Worm (Caenorhabditis elegans): Measurements from ENCODE around the gene srh-149.
A peak's percentile ranks its signal among the peaks of the same experiment; 100 is the strongest.

srh-149 gene

DNA sequence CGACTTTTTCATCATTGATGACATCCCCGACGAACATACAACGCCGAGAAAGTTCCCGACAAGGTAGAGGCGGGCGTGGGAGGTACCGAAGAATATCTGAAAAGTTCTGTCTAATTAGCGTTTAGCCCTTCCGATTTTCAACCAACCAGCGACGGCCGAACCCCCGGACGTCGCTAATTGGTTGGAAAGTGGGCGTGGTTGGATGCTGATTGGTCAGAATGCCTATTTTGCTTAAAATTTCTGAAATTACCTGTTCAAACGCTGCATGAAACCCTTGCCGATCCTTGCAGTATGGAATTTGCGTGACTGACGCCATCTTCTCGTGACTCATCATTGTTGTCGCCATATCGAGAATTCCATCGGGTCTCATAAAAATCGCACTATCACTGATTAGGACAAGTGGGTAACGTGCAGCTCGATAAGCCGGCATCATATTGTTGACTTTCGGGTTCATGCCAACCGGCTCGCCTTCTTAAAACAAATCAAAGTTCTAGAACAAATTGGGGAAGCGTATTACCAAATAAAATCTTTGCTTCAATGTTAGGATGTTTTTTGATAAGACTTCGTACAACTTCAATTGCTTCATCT lies 46.8 kb upstream of the srh-149 start (continued):
- TF ChIP-seq lin-15B (tag; optimal IDR thresholded peaks at IDR 0.05) (no peak), mdt-29 (GFP tag; IDR thresholded peaks at IDR 0.05) (no peak), mes-2 (tag; optimal IDR thresholded peaks at IDR 0.05; ENCODE audit: poor library complexity, severe bottlenecking) (no peak), hlh-11 (tag; optimal IDR thresholded peaks at IDR 0.05) (peak; percentile 79)

DNA sequence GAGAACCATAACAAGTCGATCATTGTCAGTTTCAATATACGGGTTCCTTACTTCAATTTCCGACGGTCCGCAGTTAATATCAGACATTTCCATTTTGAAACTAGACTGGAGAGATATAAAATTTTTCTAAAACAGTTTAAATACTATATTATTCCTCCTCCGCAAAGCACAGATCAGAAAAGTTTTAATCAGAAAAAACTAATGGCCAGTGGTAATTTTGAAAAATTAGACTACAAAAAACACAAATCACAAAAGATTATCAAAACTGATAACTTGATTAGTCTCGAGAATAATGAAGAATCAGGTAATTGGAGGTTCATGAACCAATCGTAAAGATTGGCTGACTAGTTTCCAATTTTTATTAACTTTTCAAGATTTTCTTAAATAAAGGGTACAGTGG lies 45.0 kb upstream of the srh-149 start, which contains the start of gene T06C12.9:
Gene T06C12.9, minus strand, starts transcription at position 101 of the 400 bp plus-strand sequence.
- TF ChIP-seq nhr-28 (tag; optimal IDR thresholded peaks at IDR 0.05), result peak; percentile 3
- no peak for TF ChIP-seq ces-1 (GFP tag; optimal IDR thresholded peaks at IDR 0.05)

DNA sequence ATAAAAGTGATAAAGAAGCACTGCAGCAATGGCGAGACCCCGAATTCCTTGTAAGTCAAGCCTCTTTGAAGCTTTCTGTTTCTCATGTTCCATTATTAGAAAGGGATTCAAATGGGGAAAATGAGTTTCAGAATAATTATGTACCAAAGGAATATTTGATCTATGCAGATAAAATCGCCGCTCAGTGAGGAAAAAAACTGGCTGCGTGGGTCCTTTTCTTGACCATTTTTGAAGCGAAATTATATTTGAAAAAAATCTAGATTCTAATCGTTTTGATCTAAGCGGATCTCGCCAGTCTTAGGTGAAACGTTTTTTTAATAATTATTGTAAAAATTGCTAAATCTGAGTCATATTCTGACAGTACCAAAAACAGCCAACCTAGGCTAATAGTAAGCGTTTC lies 43.7 kb upstream of the srh-149 start, which contains the start of gene oac-42:
Gene oac-42, minus strand, starts transcription at position 101 of the 400 bp plus-strand sequence.
- TF ChIP-seq fkh-10 (GFP tag; optimal IDR thresholded peaks at IDR 0.05) (no peak), unc-62 (GFP tag; optimal IDR thresholded peaks at IDR 0.05 in 1 of 2) (peak in 1 of 2 experiments; percentile 57), unc-62 (tag; optimal IDR thresholded peaks at IDR 0.05) (no peak)

DNA sequence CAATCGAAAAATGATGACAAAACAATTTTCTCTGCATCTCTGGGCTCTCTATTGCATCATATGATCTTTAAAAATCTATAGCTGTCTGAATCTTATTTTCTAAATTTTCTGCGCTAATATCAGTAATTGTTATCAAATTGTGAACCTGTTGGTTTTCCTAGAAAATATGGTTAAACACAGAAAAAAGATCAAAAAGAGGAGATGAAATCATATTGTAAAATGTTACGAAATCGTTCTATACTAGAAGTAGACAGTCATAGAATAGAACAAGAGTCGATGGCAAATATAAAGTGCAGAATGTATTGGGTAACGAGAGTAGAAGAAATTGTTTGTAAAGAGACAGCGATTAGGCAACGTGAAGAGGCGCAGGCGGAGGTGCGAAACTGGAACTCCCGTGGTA lies 39.7 kb upstream of the srh-149 start:
- TF ChIP-seq dve-1 (tag; optimal IDR thresholded peaks at IDR 0.05; ENCODE audit: insufficient read depth) (peak; percentile 69), hmg-1.1 (GFP tag; IDR thresholded peaks at IDR 0.05) (0 out of 2 replicates have a peak, but pooled peaks have one; percentile 22), pqm-1 (tag; optimal IDR thresholded peaks at IDR 0.05) (peak; percentile 17), ztf-7 (tag; optimal IDR thresholded peaks at IDR 0.05) (peak; percentile 95), ZK337.2 (GFP tag; IDR thresholded peaks at IDR 0.05) (no peak), T26A8.4 (GFP tag; IDR thresholded peaks at IDR 0.05) (no peak), mes-2 (tag; optimal IDR thresholded peaks at IDR 0.05; ENCODE audit: poor library complexity, severe bottlenecking) (peak; percentile 38), nhr-77 (tag; optimal IDR thresholded peaks at IDR 0.05) (peak; percentile 75), T20F7.1 (GFP tag; optimal IDR thresholded peaks at IDR 0.05) (peak; percentile 20), hlh-11 (tag; optimal IDR thresholded peaks at IDR 0.05) (peak; percentile 78), nhr-6 (tag; optimal IDR thresholded peaks at IDR 0.05) (peak; percentile 28), jun-1 (tag; optimal IDR thresholded peaks at IDR 0.05) (peak; percentile 7), daf-16 (GFP tag; optimal IDR thresholded peaks at IDR 0.05) (no peak), daf-16 (tag; optimal IDR thresholded peaks at IDR 0.05) (peak; percentile 61), zip-2 (tag; optimal IDR thresholded peaks at IDR 0.05) (peak; percentile 73), Y105C5A.15 (GFP tag; IDR thresholded peaks at IDR 0.05) (no peak), unc-39 (tag; optimal IDR thresholded peaks at IDR 0.05) (no peak), cey-2 (tag; optimal IDR thresholded peaks at IDR 0.05; ENCODE audit: borderline replicate concordance, insufficient read depth) (peak; percentile 82), daf-19 (GFP tag; conservative IDR thresholded peaks at IDR 0.05) (no peak), hif-1 (tag; optimal IDR thresholded peaks at IDR 0.05) (peak in 1 of 2 experiments; percentile 37), hlh-30 (tag; optimal IDR thresholded peaks at IDR 0.05; ENCODE audit: insufficient read depth) (peak; percentile 59), mep-1 (tag; optimal IDR thresholded peaks at IDR 0.05) (peak; percentile 50), nhr-28 (tag; optimal IDR thresholded peaks at IDR 0.05) (peak; percentile 95), rbr-2 (tag; optimal IDR thresholded peaks at IDR 0.05) (peak; percentile 0), nhr-48 (tag; optimal IDR thresholded peaks at IDR 0.05) (peak; percentile 80), mdl-1 (tag; optimal IDR thresholded peaks at IDR 0.05) (peak in 1 of 2 experiments; percentile 47), R02D3.7 (tag; optimal IDR thresholded peaks at IDR 0.05) (no peak), attf-4 (tag; optimal IDR thresholded peaks at IDR 0.05) (no peak), dmd-6 (GFP tag; IDR thresholded peaks at IDR 0.05) (peak; percentile 87), Y75B8A.6 (GFP tag; IDR thresholded peaks at IDR 0.05) (0 out of 2 replicates have a peak, but pooled peaks have one; percentile 29), F26F4.8 (GFP tag; conservative IDR thresholded peaks at IDR 0.05) (no peak), nhr-11 (tag; optimal IDR thresholded peaks at IDR 0.05) (peak; percentile 26), lsy-2 (tag; optimal IDR thresholded peaks at IDR 0.05) (peak; percentile 51 to 60), lin-15B (tag; optimal IDR thresholded peaks at IDR 0.05) (no peak), lin-1 (GFP tag; IDR thresholded peaks at IDR 0.05) (0 out of 2 replicates have a peak, but pooled peaks have one; percentile 12), F49E8.2 (tag; optimal IDR thresholded peaks at IDR 0.05; ENCODE audit: borderline replicate concordance) (no peak)

Data from whole organism, L4 larva.